Fruit fly (Drosophila melanogaster) whole organism, embryonic: ENCODE measurements around the gene EMC3.

ENCODE experiments used
- B-H1 ChIP-seq: fragments of 200-800 bp; sonication (Bioruptor generic); IDR thresholded peaks from 3 replicates; pipeline ENCODE4 v1.3.6; 2022; ENCODE audit warnings: missing biosample characterization, missing genetic modification characterization
- CG1792 ChIP-seq: fragments of 200-800 bp; sonication (Bioruptor generic); optimal IDR thresholded peaks from 2 replicates; lab custom pipeline; 2016; ENCODE audit warnings: missing biosample characterization, missing genetic modification characterization
- CG7271 ChIP-seq: fragments of 200-800 bp; sonication (Bioruptor generic); optimal IDR thresholded peaks from 2 replicates; lab custom pipeline; 2018; ENCODE audit warnings: missing biosample characterization, mild to moderate bottlenecking, missing genetic modification characterization, moderate library complexity
- MTF-1 ChIP-seq: fragments of 200-800 bp; sonication (Bioruptor generic); optimal IDR thresholded peaks from 2 replicates; lab custom pipeline; 2018; ENCODE audit warnings: missing biosample characterization, mild to moderate bottlenecking, missing genetic modification characterization, borderline replicate concordance
- PHDP ChIP-seq: fragments of 200-800 bp; sonication (Bioruptor generic); optimal IDR thresholded peaks from 3 replicates; lab custom pipeline; 2018; ENCODE audit warnings: missing biosample characterization, mild to moderate bottlenecking, missing genetic modification characterization, moderate library complexity
- crc ChIP-seq: fragments of 200-800 bp; sonication (Bioruptor generic); optimal IDR thresholded peaks from 2 replicates; lab custom pipeline; 2016; ENCODE audit warnings: missing biosample characterization, missing genetic modification characterization
- z ChIP-seq: fragments of 200-800 bp; sonication (Bioruptor generic); IDR thresholded peaks from 3 replicates; pipeline ENCODE4 v1.3.6; 2022; ENCODE audit warnings: missing biosample characterization, missing genetic modification characterization

- no peak for TF ChIP-seq CG1792 (GFP tag; lab: Kevin White, UChicago)
- TF ChIP-seq CG7271 = no peak
- peak; percentile 47 for TF ChIP-seq PHDP (tag; lab: Kevin White, UChicago)
- no peak for TF ChIP-seq B-H1 (GFP tag; lab: Robert Waterston, UW)
- TF ChIP-seq z (GFP tag; lab: Robert Waterston, UW) = no peak
- TF ChIP-seq crc (GFP tag; lab: Kevin White, UChicago) = no peak
- TF ChIP-seq MTF-1 = no peak
These were observed 22.4 kb upstream of the EMC3 start for dm6 chr2L:10754599-10754998.
